Worm (Caenorhabditis elegans): ENCODE measurements around the gene T22B7.22.

- TF ChIP-seq pbrm-1 (GFP tag; IDR thresholded peaks at IDR 0.05), result no peak
- TF ChIP-seq mel-28 (tag; optimal IDR thresholded peaks at IDR 0.05; ENCODE audit: borderline replicate concordance), result no peak
- TF ChIP-seq dpl-1 (GFP tag; optimal IDR thresholded peaks at IDR 0.05), result no peak
- TF ChIP-seq nhr-90 (tag; optimal IDR thresholded peaks at IDR 0.05), result no peak
- TF ChIP-seq nhr-179 (tag; optimal IDR thresholded peaks at IDR 0.05), result no peak
- no peak for TF ChIP-seq ama-1 (optimal IDR thresholded peaks at IDR 0.05)
- TF ChIP-seq ama-1 (GFP tag; optimal IDR thresholded peaks at IDR 0.05), result no peak
- TF ChIP-seq snpc-4 (GFP tag; optimal IDR thresholded peaks at IDR 0.05), result no peak
- no peak for TF ChIP-seq snpc-4 (tag; optimal IDR thresholded peaks at IDR 0.05)
- TF ChIP-seq xnd-1 (tag; optimal IDR thresholded peaks at IDR 0.05), result no peak
- no peak for TF ChIP-seq ccch-3 (GFP tag; optimal IDR thresholded peaks at IDR 0.05)
- TF ChIP-seq lir-1 (GFP tag; conservative IDR thresholded peaks at IDR 0.05), result no peak
- no peak for TF ChIP-seq sdz-38 (tag; optimal IDR thresholded peaks at IDR 0.05)
- no peak for TF ChIP-seq F52B5.7 (tag; optimal IDR thresholded peaks at IDR 0.05)
Observed at ce11 chrX:5653813-5654212, 6.0 kb upstream of the T22B7.22 start, which contains the start of gene T22B7.7.
